Worm (Caenorhabditis elegans): Measurements from ENCODE around the gene pqn-84.

pqn-84 gene

ce11 chrIII:11699959-11700358, at the start of gene pqn-84:
TSS of gene pqn-84 (plus strand) at chrIII:11700259.
- TF ChIP-seq elt-3 (tag; optimal IDR thresholded peaks at IDR 0.05) (no peak), ces-1 (GFP tag; optimal IDR thresholded peaks at IDR 0.05) (no peak), efl-1 (optimal IDR thresholded peaks at IDR 0.05) (no peak), efl-1 (GFP tag; optimal IDR thresholded peaks at IDR 0.05 in 1 of 2) (peak in 1 of 2 experiments; percentile 53), nhr-12 (tag; optimal IDR thresholded peaks at IDR 0.05) (no peak), nhr-11 (tag; optimal IDR thresholded peaks at IDR 0.05) (no peak), nhr-47 (tag; optimal IDR thresholded peaks at IDR 0.05) (no peak), lin-13 (GFP tag; optimal IDR thresholded peaks at IDR 0.05) (no peak)

ce11 chrIII:11651430-11651829, 48.6 kb upstream of the pqn-84 start:
- no peak for TF ChIP-seq lin-39 (tag; optimal IDR thresholded peaks at IDR 0.05)
- TF ChIP-seq hlh-4 (tag; optimal IDR thresholded peaks at IDR 0.05) = no peak
- TF ChIP-seq blmp-1 (tag; optimal IDR thresholded peaks at IDR 0.05) = no peak
- no peak for TF ChIP-seq fkh-4 (tag; optimal IDR thresholded peaks at IDR 0.05; ENCODE audit: borderline replicate concordance)
- TF ChIP-seq Y116A8C.19 (tag; optimal IDR thresholded peaks at IDR 0.05; ENCODE audit: borderline replicate concordance) = no peak
- no peak for TF ChIP-seq sptf-1 (tag; optimal IDR thresholded peaks at IDR 0.05)
- no peak for TF ChIP-seq nhr-84 (tag; optimal IDR thresholded peaks at IDR 0.05)
- TF ChIP-seq ces-1 (GFP tag; optimal IDR thresholded peaks at IDR 0.05) = no peak
- no peak for TF ChIP-seq mep-1 (tag; optimal IDR thresholded peaks at IDR 0.05)
- TF ChIP-seq ceh-88 (GFP tag; IDR thresholded peaks at IDR 0.05) = no peak
- TF ChIP-seq fkh-8 (tag; optimal IDR thresholded peaks at IDR 0.05) = no peak
- TF ChIP-seq ceh-90 (tag; optimal IDR thresholded peaks at IDR 0.05) = no peak
- TF ChIP-seq nhr-76 (tag; optimal IDR thresholded peaks at IDR 0.05) = no peak
- no peak for TF ChIP-seq tlp-1 (tag; optimal IDR thresholded peaks at IDR 0.05)
- no peak for TF ChIP-seq aha-1 (tag; optimal IDR thresholded peaks at IDR 0.05)
- TF ChIP-seq isw-1 (GFP tag; IDR thresholded peaks at IDR 0.05) = no peak
- no peak for TF ChIP-seq xbp-1 (tag; optimal IDR thresholded peaks at IDR 0.05)
- TF ChIP-seq pqm-1 (tag; optimal IDR thresholded peaks at IDR 0.05) = no peak
- TF ChIP-seq pax-3 (tag; optimal IDR thresholded peaks at IDR 0.05) = no peak

- TF ChIP-seq unc-98 (GFP tag; IDR thresholded peaks at IDR 0.05) (no peak), C16A3.4 (tag; optimal IDR thresholded peaks at IDR 0.05) (no peak), ceh-63 (GFP tag; optimal IDR thresholded peaks at IDR 0.05) (no peak), F16B12.6 (tag; optimal IDR thresholded peaks at IDR 0.05) (no peak), tlp-1 (tag; optimal IDR thresholded peaks at IDR 0.05) (no peak), vab-15 (tag; optimal IDR thresholded peaks at IDR 0.05) (no peak), lin-15B (tag; optimal IDR thresholded peaks at IDR 0.05) (no peak), blmp-1 (tag; optimal IDR thresholded peaks at IDR 0.05) (no peak), lin-13 (GFP tag; optimal IDR thresholded peaks at IDR 0.05) (no peak), fkh-8 (tag; optimal IDR thresholded peaks at IDR 0.05) (no peak), nhr-77 (tag; optimal IDR thresholded peaks at IDR 0.05) (no peak), nhr-11 (tag; optimal IDR thresholded peaks at IDR 0.05) (no peak)
Observed at ce11 chrIII:11656389-11656788, 43.7 kb upstream of the pqn-84 start.

ce11 chrIII:11657185-11657817, 42.8 kb upstream of the pqn-84 start, which contains the start of gene crh-1:
TSS of gene crh-1 (plus strand) at chrIII:11657767.
- peak; percentile 67 for TF ChIP-seq jun-1 (tag; optimal IDR thresholded peaks at IDR 0.05)
- TF ChIP-seq blmp-1 (tag; optimal IDR thresholded peaks at IDR 0.05) = peak; percentile 76
- TF ChIP-seq nhr-28 (tag; optimal IDR thresholded peaks at IDR 0.05) = no peak
- no peak for TF ChIP-seq alr-1 (tag; optimal IDR thresholded peaks at IDR 0.05; ENCODE audit: borderline replicate concordance)
- no peak for TF ChIP-seq unc-98 (GFP tag; IDR thresholded peaks at IDR 0.05)
- peak; percentile 40 for TF ChIP-seq nhr-77 (tag; optimal IDR thresholded peaks at IDR 0.05)
- TF ChIP-seq aha-1 (tag; optimal IDR thresholded peaks at IDR 0.05) = no peak
- TF ChIP-seq isw-1 (GFP tag; IDR thresholded peaks at IDR 0.05) = peak; percentile 65
- TF ChIP-seq ceh-8 (GFP tag; optimal IDR thresholded peaks at IDR 0.05) = peak; percentile 68
- no peak for TF ChIP-seq zag-1 (tag; optimal IDR thresholded peaks at IDR 0.05)
- peak; percentile 54 for TF ChIP-seq aly-2 (tag; optimal IDR thresholded peaks at IDR 0.05)
- TF ChIP-seq hlh-4 (tag; optimal IDR thresholded peaks at IDR 0.05) = no peak
- TF ChIP-seq C34B4.2 (tag; optimal IDR thresholded peaks at IDR 0.05) = no peak
- TF ChIP-seq unc-62 (GFP tag; optimal IDR thresholded peaks at IDR 0.05) = no peak
- TF ChIP-seq mep-1 (tag; optimal IDR thresholded peaks at IDR 0.05) = peak; percentile 94
- TF ChIP-seq dpl-1 (GFP tag; optimal IDR thresholded peaks at IDR 0.05) = peak; percentile 75 to 79 (median 78)
- peak; percentile 65 for TF ChIP-seq skn-1 (tag; optimal IDR thresholded peaks at IDR 0.05)
- TF ChIP-seq irx-1 (tag; optimal IDR thresholded peaks at IDR 0.05) = peak; percentile 86
- TF ChIP-seq grh-1 (GFP tag; IDR thresholded peaks at IDR 0.05) = peak; percentile 80
- peak; percentile 63 for TF ChIP-seq sox-4 (tag; optimal IDR thresholded peaks at IDR 0.05)
- TF ChIP-seq nhr-19 (GFP tag; conservative IDR thresholded peaks at IDR 0.05) = peak; percentile 85
- TF ChIP-seq efl-3 (GFP tag; optimal IDR thresholded peaks at IDR 0.05) = no peak

Data from whole organism, L1 larva.